Fruit fly (Drosophila melanogaster): Measurements from ENCODE around the gene pum.

The pum gene

dm6 chr3R:9033619-9034401 lies 203.7 kb downstream of the pum start (continued):
- TF ChIP-seq org-1 (GFP tag; optimal IDR thresholded peaks at IDR 0.05), result peak; percentile 76
- TF ChIP-seq CkIIα-i1 (GFP tag; IDR thresholded peaks at IDR 0.05), result no peak
- TF ChIP-seq dpn (GFP tag; optimal IDR thresholded peaks at IDR 0.05), result peak; percentile 42 to 73
- peak; percentile 12; the same call in 1 of the 2 replicates for TF ChIP-seq Ravus (GFP tag; IDR thresholded peaks at IDR 0.05)
- TF ChIP-seq Nf-YA (GFP tag; IDR thresholded peaks at IDR 0.05), result 0 out of 2 replicates have a peak, but pooled peaks have one; percentile 8
- TF ChIP-seq CG14441 (GFP tag; IDR thresholded peaks at IDR 0.05), result 0 out of 2 replicates have a peak, but pooled peaks have one; percentile 37
- TF ChIP-seq CG7556 (GFP tag; optimal IDR thresholded peaks at IDR 0.05), result peak; percentile 94
- TF ChIP-seq lab (GFP tag; optimal IDR thresholded peaks at IDR 0.05), result peak; percentile 88
- no peak for TF ChIP-seq sisA (GFP tag; IDR thresholded peaks at IDR 0.05)
- TF ChIP-seq dimm (GFP tag; IDR thresholded peaks at IDR 0.05), result no peak
- no peak for TF ChIP-seq knrl (GFP tag; IDR thresholded peaks at IDR 0.05; ENCODE audit: partially characterized antibody)
- peak; percentile 90 for TF ChIP-seq CG31441 (GFP tag; IDR thresholded peaks at IDR 0.05)
- peak; percentile 72 for TF ChIP-seq CG9817 (tag; optimal IDR thresholded peaks at IDR 0.05)
- TF ChIP-seq CG3407 (GFP tag; optimal IDR thresholded peaks at IDR 0.05), result peak; percentile 67
- TF ChIP-seq GATAe (GFP tag; conservative IDR thresholded peaks at IDR 0.05), result no peak
- TF ChIP-seq tll (GFP tag; optimal IDR thresholded peaks at IDR 0.05), result no peak
- TF ChIP-seq CG10147 (GFP tag; optimal IDR thresholded peaks at IDR 0.05), result peak; percentile 92
- TF ChIP-seq CG11560 (tag; IDR thresholded peaks at IDR 0.05), result no peak
- peak; percentile 19; the same call in 1 of the 2 replicates for TF ChIP-seq al (GFP tag; IDR thresholded peaks at IDR 0.05)
- peak; percentile 74 for TF ChIP-seq CG1529 (GFP tag; optimal IDR thresholded peaks at IDR 0.05)
- peak; percentile 80 for TF ChIP-seq CG15696 (tag; optimal IDR thresholded peaks at IDR 0.05)
- TF ChIP-seq CG1602 (GFP tag; optimal IDR thresholded peaks at IDR 0.05), result peak; percentile 63
- peak; percentile 67 for TF ChIP-seq esg (GFP tag; conservative IDR thresholded peaks at IDR 0.05)
- TF ChIP-seq Chrac-16 (GFP tag; optimal IDR thresholded peaks at IDR 0.05), result peak; percentile 67
- no peak for TF ChIP-seq CG14667 (GFP tag; IDR thresholded peaks at IDR 0.05)
- no peak for TF ChIP-seq eyg (GFP tag; optimal IDR thresholded peaks at IDR 0.05)
- TF ChIP-seq CG10543 (GFP tag; optimal IDR thresholded peaks at IDR 0.05), result peak; percentile 91
- TF ChIP-seq CG8388 (GFP tag; optimal IDR thresholded peaks at IDR 0.05), result peak; percentile 85
- TF ChIP-seq lmd (GFP tag; IDR thresholded peaks at IDR 0.05), result peak; percentile 68
- TF ChIP-seq CG6689 (GFP tag; IDR thresholded peaks at IDR 0.05), result peak; percentile 72
- peak; percentile 61 for TF ChIP-seq Lhr (GFP tag; optimal IDR thresholded peaks at IDR 0.05)
- no peak; the same call in 1 of the 2 replicates for TF ChIP-seq H2.0 (GFP tag; IDR thresholded peaks at IDR 0.05)
- TF ChIP-seq CG11093 (GFP tag; IDR thresholded peaks at IDR 0.05), result no peak
- peak; percentile 73 for TF ChIP-seq CG6254 (GFP tag; optimal IDR thresholded peaks at IDR 0.05)
- TF ChIP-seq bbx (GFP tag; IDR thresholded peaks at IDR 0.05; ENCODE audit: partially characterized antibody), result peak; percentile 75
- peak; percentile 75 for TF ChIP-seq CG30020 (tag; optimal IDR thresholded peaks at IDR 0.05)
- peak; percentile 60 to 75 for TF ChIP-seq bsh (GFP tag; optimal IDR thresholded peaks at IDR 0.05)
- TF ChIP-seq CG15269 (tag; optimal IDR thresholded peaks at IDR 0.05), result peak; percentile 89
- peak; percentile 73 for TF ChIP-seq lilli (GFP tag; optimal IDR thresholded peaks at IDR 0.05)
- peak; percentile 82 for TF ChIP-seq Deaf1 (tag; optimal IDR thresholded peaks at IDR 0.05)
- TF ChIP-seq CG17829 (tag; optimal IDR thresholded peaks at IDR 0.05), result peak; percentile 92
- TF ChIP-seq dan (GFP tag; IDR thresholded peaks at IDR 0.05), result no peak
- no peak for TF ChIP-seq CG14965 (GFP tag; optimal IDR thresholded peaks at IDR 0.05; ENCODE audit: borderline replicate concordance)
- TF ChIP-seq CG6272 (GFP tag; IDR thresholded peaks at IDR 0.05), result no peak
- peak; percentile 55 for TF ChIP-seq CG12942 (GFP tag; optimal IDR thresholded peaks at IDR 0.05)
- TF ChIP-seq Rfx (GFP tag; IDR thresholded peaks at IDR 0.05), result peak; percentile 70
- peak; percentile 15 for TF ChIP-seq disco-r (GFP tag; optimal IDR thresholded peaks at IDR 0.05)
- peak; percentile 79 for TF ChIP-seq dysf (GFP tag; IDR thresholded peaks at IDR 0.05)
- TF ChIP-seq grn (GFP tag; optimal IDR thresholded peaks at IDR 0.05), result peak; percentile 14
